Fruit fly (Drosophila melanogaster) whole organism, adult: Measurements from ENCODE around the gene Zmynd10.

Experiments
- CG11617 ChIP-seq: fragments of 200-800 bp; sonication (Bioruptor generic); optimal IDR thresholded peaks from 2 replicates; lab custom pipeline; 2017; ENCODE audit warnings: mild to moderate bottlenecking, missing biosample characterization, missing genetic modification reagents, missing genetic modification characterization
- CG5204 ChIP-seq: fragments of 200-800 bp; sonication (Bioruptor generic); optimal IDR thresholded peaks from 2 replicates; lab custom pipeline; 2016; ENCODE audit warnings: missing biosample characterization, missing genetic modification characterization
- Hr96 ChIP-seq: fragments of 200-800 bp; sonication (Bioruptor generic); optimal IDR thresholded peaks from 2 replicates; lab custom pipeline; 2016; ENCODE audit warnings: missing biosample characterization, missing genetic modification characterization

DNA sequence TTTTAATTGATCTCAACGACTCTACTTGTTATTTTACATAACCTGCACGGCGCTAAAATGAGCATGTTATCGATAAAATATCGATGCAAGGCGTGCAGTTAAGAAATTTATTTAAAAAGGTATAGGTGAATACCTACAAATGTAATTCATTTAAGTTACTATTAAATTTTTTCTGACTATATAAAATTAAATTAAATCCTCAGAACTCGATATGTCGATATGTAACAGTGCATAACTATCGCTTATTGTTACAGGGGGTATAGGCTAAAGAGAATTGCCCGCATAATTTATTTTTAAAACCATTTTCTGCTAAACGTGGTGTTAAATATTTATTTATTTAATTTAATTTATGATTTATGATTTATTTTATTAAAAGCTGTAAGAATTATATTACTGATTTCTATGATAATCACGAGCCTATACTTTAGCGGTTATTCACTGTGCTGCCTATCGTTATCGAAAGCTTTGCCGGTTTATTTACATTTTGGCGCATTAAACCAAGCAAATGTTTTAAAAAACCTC, 8.4 kb downstream of the Zmynd10 start, which contains the start of the genes mRpL20 and Icmt:
- peak; percentile 55 for TF ChIP-seq Hr96 (GFP tag; lab: Kevin White, UChicago)
- no peak for TF ChIP-seq CG5204 (GFP tag; lab: Kevin White, UChicago)
- peak; percentile 91 for TF ChIP-seq CG11617 (GFP tag; lab: Kevin White, UChicago)
